Worm (Caenorhabditis elegans) whole organism, early embryonic: ENCODE data around the gene gei-13.

Experiments
- B0310.2 ChIP-seq: sonication (generic microtip); optimal IDR thresholded peaks from 2 replicates; lab custom pipeline; 2016; ENCODE audit warnings: mild to moderate bottlenecking, missing genetic modification characterization, missing compliant biosample characterization
- aly-1 ChIP-seq: sonication (generic microtip); optimal IDR thresholded peaks from 2 replicates; lab custom pipeline; 2016; ENCODE audit warnings: missing genetic modification characterization, missing compliant biosample characterization
- ama-1 ChIP-seq: fragments of 150-350 bp; optimal IDR thresholded peaks from 2 replicates; lab custom pipeline; 2014
- ceh-13 ChIP-seq: fragments of 200-800 bp; sonication (Bioruptor generic); optimal IDR thresholded peaks from 2 replicates; lab custom pipeline; 2018; ENCODE audit warnings: mild to moderate bottlenecking, missing genetic modification characterization, missing compliant biosample characterization
- flt-1 ChIP-seq: fragments of 200-800 bp; sonication (Bioruptor generic); IDR thresholded peaks from 2 replicates; pipeline ENCODE4 v1.3.6; 2022; ENCODE audit warnings: missing genetic modification characterization, missing compliant biosample characterization
- hmbx-1 ChIP-seq: sonication (generic microtip); optimal IDR thresholded peaks from 2 replicates; lab custom pipeline; 2016; ENCODE audit warnings: mild to moderate bottlenecking, missing genetic modification characterization, missing compliant biosample characterization
- hmg-4 ChIP-seq: fragments of 200-800 bp; sonication (Bioruptor generic); optimal IDR thresholded peaks from 2 replicates; lab custom pipeline; 2018; ENCODE audit warnings: mild to moderate bottlenecking, missing genetic modification characterization, missing compliant biosample characterization
- hnd-1 ChIP-seq: sonication (generic microtip); optimal IDR thresholded peaks from 2 replicates; lab custom pipeline; 2016; ENCODE audit warnings: missing genetic modification characterization, missing compliant biosample characterization
- scrt-1 ChIP-seq: fragments of 200-800 bp; sonication (Bioruptor generic); IDR thresholded peaks from 2 replicates; pipeline ENCODE4 v1.3.6; 2022; ENCODE audit warnings: missing genetic modification characterization, missing compliant biosample characterization
- tra-4 ChIP-seq: sonication (generic microtip); optimal IDR thresholded peaks from 2 replicates; lab custom pipeline; 2017; ENCODE audit warnings: missing genetic modification characterization, missing compliant biosample characterization

ce11 chrIII:9666239-9666638, 29.3 kb upstream of the gei-13 start:
- TF ChIP-seq ama-1 (lab: Kevin White, UChicago) = no peak
- no peak for TF ChIP-seq aly-1 (tag; lab: Kevin White, UChicago)
- TF ChIP-seq B0310.2 (tag; lab: Kevin White, UChicago) = no peak
- no peak for TF ChIP-seq hmg-4 (GFP tag; lab: Kevin White, UChicago)
- TF ChIP-seq flt-1 (GFP tag; lab: Robert Waterston, UW) = no peak
- TF ChIP-seq hmbx-1 = no peak
- no peak for TF ChIP-seq tra-4
- no peak for TF ChIP-seq hnd-1 (tag; lab: Kevin White, UChicago)
- TF ChIP-seq scrt-1 (GFP tag; lab: Robert Waterston, UW) = no peak
- no peak for TF ChIP-seq ceh-13 (GFP tag; lab: Kevin White, UChicago)
